Fruit fly (Drosophila melanogaster) whole organism, embryonic: ENCODE measurements around the gene Jon99Ci.

Experiments
- BEAF-32 ChIP-seq: fragments of 200-800 bp; sonication (Bioruptor generic); optimal IDR thresholded peaks from 3 replicates; lab custom pipeline; 2017; ENCODE audit warnings: missing biosample characterization, missing genetic modification characterization, mild to moderate bottlenecking, moderate library complexity, missing genetic modification reagents
- C15 ChIP-seq: fragments of 200-800 bp; sonication (Bioruptor generic); IDR thresholded peaks from 3 replicates; pipeline ENCODE4 v1.3.6; 2022; ENCODE audit warnings: missing biosample characterization, missing genetic modification characterization
- CG10267 ChIP-seq: fragments of 200-800 bp; sonication (Bioruptor generic); optimal IDR thresholded peaks from 2 replicates; lab custom pipeline; 2018; ENCODE audit warnings: missing biosample characterization, mild to moderate bottlenecking, missing genetic modification characterization, moderate library complexity
- CG10274 ChIP-seq: fragments of 200-800 bp; sonication (Bioruptor generic); optimal IDR thresholded peaks from 3 replicates; lab custom pipeline; 2017; ENCODE audit warnings: missing biosample characterization, mild to moderate bottlenecking, missing genetic modification characterization
- CG10462 ChIP-seq: fragments of 200-800 bp; sonication (Bioruptor generic); optimal IDR thresholded peaks from 2 replicates; lab custom pipeline; 2016; ENCODE audit warnings: missing biosample characterization, missing genetic modification characterization
- CG11093 ChIP-seq: fragments of 200-800 bp; sonication (Bioruptor generic); IDR thresholded peaks from 3 replicates; pipeline ENCODE4 v1.3.6; 2022; ENCODE audit warnings: missing biosample characterization, missing genetic modification characterization
- CG11504 ChIP-seq: fragments of 200-800 bp; sonication (Bioruptor generic); optimal IDR thresholded peaks from 3 replicates; lab custom pipeline; 2019; ENCODE audit warnings: missing biosample characterization, mild to moderate bottlenecking, missing genetic modification characterization, moderate library complexity
- CG12942 ChIP-seq: fragments of 200-800 bp; sonication (Bioruptor generic); optimal IDR thresholded peaks from 3 replicates; lab custom pipeline; 2016; ENCODE audit warnings: missing biosample characterization, missing genetic modification characterization
- CG13287 ChIP-seq: fragments of 200-800 bp; sonication (Bioruptor generic); IDR thresholded peaks from 2 replicates; pipeline ENCODE4 v1.3.6; 2022; ENCODE audit warnings: missing biosample characterization, missing genetic modification characterization; ENCODE audit not compliant: partially characterized antibody
- CG15514 ChIP-seq: fragments of 200-800 bp; sonication (Bioruptor generic); optimal IDR thresholded peaks from 3 replicates; lab custom pipeline; 2017; ENCODE audit warnings: missing biosample characterization, missing genetic modification characterization, mild to moderate bottlenecking, moderate library complexity, missing genetic modification reagents
- CG17359 ChIP-seq: fragments of 200-800 bp; sonication (Bioruptor generic); optimal IDR thresholded peaks from 3 replicates; lab custom pipeline; 2018; ENCODE audit warnings: missing biosample characterization, mild to moderate bottlenecking, missing genetic modification characterization, moderate library complexity
- CG18011 ChIP-seq: fragments of 200-800 bp; sonication (Bioruptor generic); optimal IDR thresholded peaks from 2 replicates; lab custom pipeline; 2017; ENCODE audit warnings: missing biosample characterization, missing genetic modification characterization, mild to moderate bottlenecking, moderate library complexity, missing genotype
- CG18262 ChIP-seq: fragments of 200-800 bp; optimal IDR thresholded peaks from 3 replicates; lab custom pipeline; 2019; ENCODE audit warnings: missing biosample characterization, mild to moderate bottlenecking, missing genetic modification characterization, moderate library complexity
- CG18476 ChIP-seq: fragments of 200-800 bp; sonication (Bioruptor generic); optimal IDR thresholded peaks from 2 replicates; lab custom pipeline; 2016; ENCODE audit warnings: missing biosample characterization, mild to moderate bottlenecking, missing genetic modification characterization
- CG31224 ChIP-seq: fragments of 200-800 bp; sonication (Bioruptor generic); IDR thresholded peaks from 2 replicates; pipeline ENCODE4 v1.3.6; 2022; ENCODE audit warnings: missing biosample characterization, missing genetic modification characterization
- CG4282 ChIP-seq: fragments of 200-800 bp; sonication (Bioruptor generic); optimal IDR thresholded peaks from 2 replicates; lab custom pipeline; 2016; ENCODE audit warnings: missing biosample characterization, missing genetic modification characterization
- CG43689 ChIP-seq: fragments of 200-800 bp; sonication (Bioruptor generic); IDR thresholded peaks from 2 replicates; pipeline ENCODE4 v1.3.6; 2022; ENCODE audit warnings: missing biosample characterization, missing genetic modification characterization
- CG9797 ChIP-seq: fragments of 200-800 bp; sonication (Bioruptor generic); optimal IDR thresholded peaks from 3 replicates; lab custom pipeline; 2018; ENCODE audit warnings: missing biosample characterization, mild to moderate bottlenecking, missing genetic modification characterization
- CTCF ChIP-seq: fragments of 200-800 bp; sonication (Bioruptor generic); optimal IDR thresholded peaks from 2 replicates; lab custom pipeline; 2017; ENCODE audit warnings: missing biosample characterization, mild to moderate bottlenecking, missing genetic modification characterization, moderate library complexity
- D19B ChIP-seq: fragments of 200-800 bp; sonication (Bioruptor generic); optimal IDR thresholded peaks from 2 replicates; lab custom pipeline; 2017; ENCODE audit warnings: missing biosample characterization, mild to moderate bottlenecking, missing genetic modification characterization
- Dp ChIP-seq: fragments of 200-800 bp; sonication (Bioruptor generic); optimal IDR thresholded peaks from 2 replicates; lab custom pipeline; 2018; ENCODE audit warnings: missing biosample characterization, mild to moderate bottlenecking, missing genetic modification characterization, moderate library complexity
- Dref ChIP-seq: fragments of 200-800 bp; sonication (Bioruptor generic); IDR thresholded peaks from 2 replicates; pipeline ENCODE4 v1.3.6; 2022; ENCODE audit warnings: missing biosample characterization, missing genetic modification characterization
- E2f2 ChIP-seq: fragments of 200-800 bp; sonication (Bioruptor generic); IDR thresholded peaks from 2 replicates; pipeline ENCODE4 v1.3.6; 2022; ENCODE audit warnings: missing biosample characterization, missing genetic modification characterization
- Med ChIP-seq: fragments of 200-800 bp; sonication (Bioruptor generic); peaks from one replicate; lab custom pipeline; 2016; ENCODE audit warnings: missing biosample characterization, missing genetic modification characterization, mild to moderate bottlenecking, inconsistent platforms, moderate library complexity
- Mrtf ChIP-seq: fragments of 200-800 bp; sonication (Bioruptor generic); IDR thresholded peaks from 3 replicates; pipeline ENCODE4 v1.3.6; 2022; ENCODE audit warnings: missing biosample characterization, missing genetic modification characterization
- Myb ChIP-seq: fragments of 200-800 bp; sonication (Bioruptor generic); optimal IDR thresholded peaks from 2 replicates; lab custom pipeline; 2016; ENCODE audit warnings: missing biosample characterization, missing genetic modification characterization
- NK7.1 ChIP-seq: fragments of 200-800 bp; sonication (Bioruptor generic); optimal IDR thresholded peaks from 3 replicates; lab custom pipeline; 2016; ENCODE audit warnings: missing biosample characterization, missing genetic modification characterization
- Rfx ChIP-seq: fragments of 200-800 bp; sonication (Bioruptor generic); IDR thresholded peaks from 2 replicates; pipeline ENCODE4 v1.3.6; 2022; ENCODE audit warnings: missing biosample characterization, missing genetic modification characterization
- TFAM ChIP-seq: fragments of 200-800 bp; sonication (Bioruptor generic); optimal IDR thresholded peaks from 2 replicates; lab custom pipeline; 2017; ENCODE audit warnings: missing biosample characterization, missing genetic modification characterization, inconsistent platforms
- ap ChIP-seq: fragments of 200-800 bp; sonication (Bioruptor generic); IDR thresholded peaks from 2 replicates; pipeline ENCODE4 v1.3.6; 2022; ENCODE audit warnings: missing biosample characterization, missing genetic modification characterization
- ase ChIP-seq: fragments of 200-800 bp; sonication (Bioruptor generic); IDR thresholded peaks from 3 replicates; pipeline ENCODE4 v1.3.6; 2022; ENCODE audit warnings: missing biosample characterization, missing genetic modification characterization
- chinmo ChIP-seq: fragments of 200-800 bp; sonication (Bioruptor generic); IDR thresholded peaks from 4 replicates; pipeline ENCODE4 v1.3.6; 2022; ENCODE audit warnings: missing biosample characterization, missing genetic modification characterization; ENCODE audit not compliant: partially characterized antibody
- disco-r ChIP-seq: fragments of 200-800 bp; sonication (Bioruptor generic); optimal IDR thresholded peaks from 2 replicates; lab custom pipeline; 2016; ENCODE audit warnings: missing biosample characterization, missing genetic modification characterization
- esg ChIP-seq: fragments of 200-800 bp; sonication (Bioruptor generic); conservative IDR thresholded peaks from 2 replicates; pipeline ENCODE4 v1.3.6; 2022; ENCODE audit warnings: missing biosample characterization, missing genetic modification characterization
- ewg ChIP-seq: fragments of 200-800 bp; sonication (Bioruptor generic); optimal IDR thresholded peaks from 3 replicates; lab custom pipeline; 2017; ENCODE audit warnings: mild to moderate bottlenecking, missing biosample characterization, missing genetic modification reagents, missing genetic modification characterization
- exex ChIP-seq: fragments of 200-800 bp; sonication (Bioruptor generic); optimal IDR thresholded peaks from 4 replicates; lab custom pipeline; 2018; ENCODE audit warnings: missing biosample characterization, mild to moderate bottlenecking, missing genetic modification characterization, moderate library complexity
- lilli ChIP-seq: fragments of 200-800 bp; sonication (Bioruptor generic); optimal IDR thresholded peaks from 3 replicates; lab custom pipeline; 2016; ENCODE audit warnings: missing biosample characterization, missing genetic modification characterization
- nau ChIP-seq: fragments of 200-800 bp; sonication (Bioruptor generic); optimal IDR thresholded peaks from 3 replicates; lab custom pipeline; 2017; ENCODE audit warnings: missing biosample characterization, mild to moderate bottlenecking, missing genetic modification characterization, missing genetic modification reagents
- pzg ChIP-seq: fragments of 200-800 bp; sonication (Bioruptor generic); optimal IDR thresholded peaks from 3 replicates; lab custom pipeline; 2018; ENCODE audit warnings: missing biosample characterization, mild to moderate bottlenecking, missing genetic modification characterization, moderate library complexity
- ro ChIP-seq: fragments of 200-800 bp; sonication (Bioruptor generic); IDR thresholded peaks from 2 replicates; pipeline ENCODE4 v1.3.6; 2022; ENCODE audit warnings: missing biosample characterization, missing genetic modification characterization
- scrt ChIP-seq: fragments of 200-800 bp; sonication (Bioruptor generic); optimal IDR thresholded peaks from 2 replicates; lab custom pipeline; 2018; ENCODE audit warnings: missing biosample characterization, mild to moderate bottlenecking, missing genetic modification characterization, moderate library complexity
- sd ChIP-seq: fragments of 200-800 bp; sonication (Bioruptor generic); optimal IDR thresholded peaks from 3 replicates; lab custom pipeline; 2018; ENCODE audit warnings: missing biosample characterization, mild to moderate bottlenecking, missing genetic modification characterization, moderate library complexity
- sna ChIP-seq: fragments of 200-800 bp; sonication (Bioruptor generic); IDR thresholded peaks from 2 replicates; pipeline ENCODE4 v1.3.6; 2022; ENCODE audit warnings: missing biosample characterization, missing genetic modification characterization; ENCODE audit not compliant: partially characterized antibody

Gene Jon99Ci

DNA sequence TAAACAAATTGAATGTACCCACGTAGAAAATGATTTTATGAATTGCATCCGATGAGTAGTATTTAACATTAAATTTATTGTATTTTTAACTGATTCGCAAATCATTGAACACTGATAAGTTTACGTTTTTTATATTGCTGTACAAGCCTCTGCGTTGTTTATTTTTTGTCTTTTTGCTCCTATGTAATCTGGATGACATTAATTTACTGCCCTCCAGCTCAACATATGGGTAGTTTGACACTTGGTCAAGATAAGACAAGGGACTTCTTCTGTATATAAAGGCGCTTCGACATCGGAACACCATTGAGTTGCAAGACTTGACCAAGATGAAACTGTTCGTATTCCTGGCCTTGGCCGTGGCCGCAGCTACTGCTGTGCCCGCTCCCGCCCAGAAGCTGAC lies 4.1 kb downstream of the Jon99Ci start, which contains the start of gene Jon99Ciii:
TSS of gene Jon99Ciii (plus strand) at position 301 of the 400 bp plus-strand sequence.
- TF ChIP-seq exex, result peak; percentile 45

DNA sequence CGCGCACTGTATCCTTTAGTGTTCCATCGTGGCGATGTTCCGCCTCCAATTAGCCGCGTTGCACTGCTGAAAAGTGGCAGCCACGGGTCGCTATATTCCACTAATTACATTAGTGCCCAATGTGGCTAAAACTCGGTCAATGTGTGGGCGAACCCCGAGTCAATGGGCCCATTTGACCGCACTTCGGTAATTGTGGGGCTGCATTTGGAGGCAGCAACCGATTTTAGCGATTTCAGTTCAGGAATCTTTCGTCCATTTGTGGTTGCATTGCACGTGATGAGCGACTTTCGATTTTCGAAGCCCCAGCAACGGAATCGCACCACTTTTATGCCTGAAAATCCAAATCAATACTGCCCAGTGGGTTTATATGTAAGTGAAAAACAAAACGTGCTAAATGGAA lies 5.8 kb downstream of the Jon99Ci start, which contains the start of gene trp:
TSS of gene trp (minus strand) at position 101 of the 400 bp plus-strand sequence.
- no peak for TF ChIP-seq CG4282 (GFP tag; lab: Kevin White, UChicago)
- TF ChIP-seq Mrtf, result no peak
- TF ChIP-seq TFAM, result no peak
- TF ChIP-seq CG11093, result no peak
- no peak for TF ChIP-seq BEAF-32 (GFP tag; lab: Kevin White, UChicago)
- no peak for TF ChIP-seq CG17359 (tag; lab: Kevin White, UChicago)
- TF ChIP-seq CG10462 (GFP tag; lab: Kevin White, UChicago), result no peak
- no peak for TF ChIP-seq CG43689 (GFP tag; lab: Robert Waterston, UW)
- no peak for TF ChIP-seq sd (tag; lab: Kevin White, UChicago)
- no peak for TF ChIP-seq Med (GFP tag; lab: Kevin White, UChicago)
- TF ChIP-seq ap (GFP tag; lab: Robert Waterston, UW), result no peak
- TF ChIP-seq ro, result no peak
- no peak for TF ChIP-seq C15
- no peak for TF ChIP-seq esg (GFP tag; lab: Robert Waterston, UW)
- no peak for TF ChIP-seq CG18476
- no peak for TF ChIP-seq CG9797 (GFP tag; lab: Kevin White, UChicago)

DNA sequence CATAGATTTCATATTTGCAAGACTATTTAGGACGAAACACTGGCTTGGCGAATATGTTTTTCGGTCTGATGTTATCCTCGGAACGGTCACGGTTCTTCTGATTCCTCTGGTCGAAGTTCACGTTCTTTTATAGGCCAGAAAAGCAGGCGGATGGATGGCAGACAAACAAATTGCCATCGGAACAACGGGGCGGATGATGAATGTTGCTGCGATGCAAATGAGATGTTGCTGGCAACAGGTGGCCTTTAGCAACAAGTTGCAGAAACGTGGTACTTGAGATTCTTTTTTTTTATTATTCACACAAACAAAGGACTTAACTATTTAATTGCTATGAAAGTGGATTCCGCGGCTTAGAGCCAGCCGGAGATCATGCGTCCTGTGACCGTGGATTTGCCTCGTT lies 11.7 kb downstream of the Jon99Ci start, which contains the start of gene Capa:
TSS of gene Capa (minus strand) at position 101 of the 400 bp plus-strand sequence.
- peak; percentile 80 for TF ChIP-seq CG11504 (tag; lab: Kevin White, UChicago)
- no peak for TF ChIP-seq NK7.1

DNA sequence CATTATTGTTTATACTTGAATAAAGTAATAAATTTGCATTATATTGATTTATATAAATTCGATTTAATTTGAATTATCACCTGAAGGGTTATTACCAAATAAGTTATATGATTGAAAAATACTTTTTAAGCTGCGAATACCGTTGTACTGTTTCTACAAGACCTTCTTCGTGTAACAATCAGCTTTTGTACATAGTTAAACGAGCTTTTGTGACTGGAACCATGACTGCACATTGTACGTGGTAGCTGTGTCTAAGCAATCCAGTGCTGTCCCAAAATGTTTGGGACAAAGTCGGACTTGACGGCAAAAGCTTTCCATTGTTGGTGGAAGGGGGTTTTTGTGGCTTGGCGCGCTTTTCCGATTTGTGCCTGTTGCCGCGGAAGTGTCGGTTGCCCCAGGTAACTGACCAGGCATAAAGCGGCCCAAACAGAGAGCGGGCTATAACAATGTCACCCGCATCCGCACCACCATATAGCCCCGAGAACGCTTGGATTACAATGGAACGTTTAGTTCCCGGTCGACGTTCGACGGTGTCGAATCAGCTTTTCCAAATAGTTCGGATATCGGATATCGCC lies 18.3 kb downstream of the Jon99Ci start, which contains the start of gene CG31036:
TSS of gene CG31036 (plus strand) at position 507 of the 575 bp plus-strand sequence.
- TF ChIP-seq Dp (GFP tag; lab: Kevin White, UChicago), result peak; percentile 35
- no peak for TF ChIP-seq CG18262 (tag; lab: Kevin White, UChicago)
- TF ChIP-seq chinmo, result 0 out of 4 replicates have a peak, but pooled peaks have one; percentile 53
- TF ChIP-seq pzg (GFP tag; lab: Kevin White, UChicago), result peak; percentile 20
- peak; percentile 96 for TF ChIP-seq CG18011
- TF ChIP-seq CG10274 (GFP tag; lab: Kevin White, UChicago), result no peak
- peak; percentile 48 for TF ChIP-seq CG11504 (tag; lab: Kevin White, UChicago)
- peak; percentile 40 for TF ChIP-seq Myb
- no peak for TF ChIP-seq CG10267 (tag; lab: Kevin White, UChicago)
- peak; percentile 35; the same call in 1 of the 2 replicates for TF ChIP-seq CG13287 (GFP tag; lab: Robert Waterston, UW)
- TF ChIP-seq nau (GFP tag; lab: Kevin White, UChicago), result no peak
- TF ChIP-seq D19B (GFP tag; lab: Kevin White, UChicago), result peak; percentile 64
- TF ChIP-seq CG15514 (GFP tag; lab: Kevin White, UChicago), result no peak
- TF ChIP-seq ewg, result peak; percentile 20
- TF ChIP-seq Rfx (GFP tag; lab: Robert Waterston, UW), result peak; percentile 67; the same call in 1 of the 2 replicates
- TF ChIP-seq ase, result no peak
- no peak for TF ChIP-seq disco-r (GFP tag; lab: Kevin White, UChicago)
- no peak for TF ChIP-seq CG31224 (GFP tag; lab: Robert Waterston, UW)
- no peak for TF ChIP-seq sna
- TF ChIP-seq E2f2 (GFP tag; lab: Robert Waterston, UW), result peak; percentile 48
- no peak for TF ChIP-seq CG12942 (GFP tag; lab: Kevin White, UChicago)
- TF ChIP-seq scrt (GFP tag; lab: Kevin White, UChicago), result peak; percentile 53
- TF ChIP-seq lilli (GFP tag; lab: Kevin White, UChicago), result no peak
- TF ChIP-seq CTCF (GFP tag; lab: Kevin White, UChicago), result peak; percentile 79
- TF ChIP-seq Med (GFP tag; lab: Kevin White, UChicago), result no peak
- TF ChIP-seq Dref (GFP tag; lab: Robert Waterston, UW), result no peak
